Fruit fly (Drosophila melanogaster) whole organism, prepupa: ENCODE data around the gene Exo70.

ENCODE experiments used
- Blimp-1 ChIP-seq: fragments of 200-800 bp; sonication (Bioruptor generic); optimal IDR thresholded peaks from 3 replicates; lab custom pipeline; 2017; ENCODE audit warnings: missing biosample characterization, missing genetic modification characterization, mild to moderate bottlenecking, moderate library complexity, missing genetic modification reagents
- CG10631 ChIP-seq: fragments of 200-800 bp; sonication (Bioruptor generic); optimal IDR thresholded peaks from 2 replicates; lab custom pipeline; 2016; ENCODE audit warnings: missing biosample characterization, missing genetic modification characterization
- CG10669 ChIP-seq: fragments of 200-800 bp; sonication (Bioruptor generic); optimal IDR thresholded peaks from 3 replicates; lab custom pipeline; 2018; ENCODE audit warnings: missing biosample characterization, mild to moderate bottlenecking, missing genetic modification characterization, moderate library complexity
- CG11294 ChIP-seq: fragments of 200-800 bp; sonication (Bioruptor generic); IDR thresholded peaks from 2 replicates; pipeline ENCODE4 v1.3.6; 2022; ENCODE audit warnings: missing biosample characterization, missing genetic modification characterization
- CG11762 ChIP-seq: fragments of 200-800 bp; sonication (Bioruptor generic); optimal IDR thresholded peaks from 3 replicates; lab custom pipeline; 2016; ENCODE audit warnings: missing biosample characterization, missing genetic modification characterization; ENCODE audit not compliant: insufficient read depth
- CG15336 ChIP-seq: fragments of 200-800 bp; sonication (Bioruptor generic); IDR thresholded peaks from 2 replicates; pipeline ENCODE4 v1.3.6; 2022; ENCODE audit warnings: missing biosample characterization, missing genetic modification characterization
- CG16779 ChIP-seq: fragments of 200-800 bp; sonication (Bioruptor generic); optimal IDR thresholded peaks from 3 replicates; lab custom pipeline; 2017; ENCODE audit warnings: missing biosample characterization, mild to moderate bottlenecking, missing genetic modification characterization
- CG3032 ChIP-seq: fragments of 200-800 bp; optimal IDR thresholded peaks from 2 replicates; lab custom pipeline; 2019; ENCODE audit warnings: missing biosample characterization, mild to moderate bottlenecking, missing genetic modification characterization, moderate library complexity
- CG31627 ChIP-seq: fragments of 200-800 bp; sonication (Bioruptor generic); optimal IDR thresholded peaks from 3 replicates; lab custom pipeline; 2016; ENCODE audit warnings: missing biosample characterization, missing genetic modification characterization
- CG32006 ChIP-seq: fragments of 200-800 bp; sonication (Bioruptor generic); optimal IDR thresholded peaks from 3 replicates; lab custom pipeline; 2017; ENCODE audit warnings: missing biosample characterization, mild to moderate bottlenecking, missing genetic modification characterization
- CG34406 ChIP-seq: fragments of 200-800 bp; sonication (Bioruptor generic); optimal IDR thresholded peaks from 3 replicates; lab custom pipeline; 2016; ENCODE audit warnings: missing biosample characterization, missing genetic modification characterization
- CG6163 ChIP-seq: fragments of 200-800 bp; sonication (Bioruptor generic); IDR thresholded peaks from 3 replicates; pipeline ENCODE4 v1.3.6; 2022; ENCODE audit warnings: missing biosample characterization, missing genetic modification characterization
- CG6276 ChIP-seq: fragments of 200-800 bp; sonication (Bioruptor generic); optimal IDR thresholded peaks from 2 replicates; lab custom pipeline; 2017; ENCODE audit warnings: missing biosample characterization, mild to moderate bottlenecking, missing genetic modification characterization
- CG6792 ChIP-seq: fragments of 200-800 bp; sonication (Bioruptor generic); optimal IDR thresholded peaks from 3 replicates; lab custom pipeline; 2016; ENCODE audit warnings: missing biosample characterization, missing genetic modification characterization
- CG6808 ChIP-seq: fragments of 200-800 bp; sonication (Bioruptor generic); optimal IDR thresholded peaks from 3 replicates; lab custom pipeline; 2017; ENCODE audit warnings: missing biosample characterization, missing genetic modification characterization, mild to moderate bottlenecking, moderate library complexity, missing genetic modification reagents
- CG7368 ChIP-seq: fragments of 200-800 bp; sonication (Bioruptor generic); optimal IDR thresholded peaks from 3 replicates; lab custom pipeline; 2016; ENCODE audit warnings: missing biosample characterization, missing genetic modification characterization
- CG8119 ChIP-seq: fragments of 200-800 bp; sonication (Bioruptor generic); IDR thresholded peaks from 3 replicates; pipeline ENCODE4 v1.3.6; 2022; ENCODE audit warnings: missing biosample characterization, missing genetic modification characterization
- CG8632 ChIP-seq: fragments of 200-800 bp; sonication (Bioruptor generic); optimal IDR thresholded peaks from 3 replicates; lab custom pipeline; 2016; ENCODE audit warnings: missing biosample characterization, missing genetic modification characterization
- Eip75B ChIP-seq: fragments of 200-800 bp; sonication (Bioruptor generic); optimal IDR thresholded peaks from 3 replicates; lab custom pipeline; 2016; ENCODE audit warnings: missing biosample characterization, missing genetic modification characterization
- Eip78C ChIP-seq: fragments of 200-800 bp; sonication (Bioruptor generic); peaks from one replicate; lab custom pipeline; 2016; ENCODE audit warnings: missing biosample characterization, missing genetic modification characterization
- Ets21C ChIP-seq: fragments of 200-800 bp; sonication (Bioruptor generic); optimal IDR thresholded peaks from 3 replicates; lab custom pipeline; 2016; ENCODE audit warnings: missing biosample characterization, missing genetic modification characterization
- Ets96B ChIP-seq: fragments of 200-800 bp; optimal IDR thresholded peaks from 2 replicates; lab custom pipeline; 2019; ENCODE audit warnings: missing biosample characterization, mild to moderate bottlenecking, missing genetic modification characterization, moderate library complexity
- Gug ChIP-seq: fragments of 200-800 bp; sonication (Bioruptor generic); IDR thresholded peaks from 2 replicates; pipeline ENCODE4 v1.3.6; 2022; ENCODE audit warnings: missing biosample characterization, missing genetic modification characterization
- Hr39 ChIP-seq: fragments of 200-800 bp; sonication (Bioruptor generic); optimal IDR thresholded peaks from 2 replicates; lab custom pipeline; 2016; ENCODE audit warnings: missing biosample characterization, missing genetic modification characterization
- Hr4 ChIP-seq: fragments of 200-800 bp; sonication (Bioruptor generic); optimal IDR thresholded peaks from 3 replicates; lab custom pipeline; 2016; ENCODE audit warnings: missing biosample characterization, missing genetic modification characterization
- Lpt ChIP-seq: fragments of 200-800 bp; sonication (Bioruptor generic); optimal IDR thresholded peaks from 3 replicates; lab custom pipeline; 2016; ENCODE audit warnings: missing biosample characterization, missing genetic modification characterization
- Met ChIP-seq: fragments of 200-800 bp; sonication (Bioruptor generic); optimal IDR thresholded peaks from 3 replicates; lab custom pipeline; 2016; ENCODE audit warnings: missing biosample characterization, missing genetic modification characterization
- Smox ChIP-seq: fragments of 200-800 bp; sonication (Bioruptor generic); optimal IDR thresholded peaks from 3 replicates; lab custom pipeline; 2016; ENCODE audit warnings: missing biosample characterization, missing genetic modification characterization
- Sox102F ChIP-seq: fragments of 200-800 bp; sonication (Bioruptor generic); optimal IDR thresholded peaks from 2 replicates; lab custom pipeline; 2016; ENCODE audit warnings: missing biosample characterization, mild to moderate bottlenecking, missing genetic modification characterization
- Sox14 ChIP-seq: fragments of 200-800 bp; sonication (Bioruptor generic); optimal IDR thresholded peaks from 3 replicates; lab custom pipeline; 2016; ENCODE audit warnings: missing biosample characterization, missing genetic modification characterization
- Sox15 ChIP-seq: fragments of 200-800 bp; sonication (Bioruptor generic); optimal IDR thresholded peaks from 3 replicates; lab custom pipeline; 2016; ENCODE audit warnings: missing biosample characterization, missing genetic modification characterization
- achi ChIP-seq: fragments of 200-800 bp; sonication (Bioruptor generic); optimal IDR thresholded peaks from 3 replicates; lab custom pipeline; 2016; ENCODE audit warnings: missing biosample characterization, missing genetic modification characterization
- acj6 ChIP-seq: fragments of 200-800 bp; sonication (Bioruptor generic); optimal IDR thresholded peaks from 3 replicates; lab custom pipeline; 2016; ENCODE audit warnings: missing biosample characterization, missing genetic modification characterization
- cyc ChIP-seq: fragments of 200-800 bp; sonication (Bioruptor generic); optimal IDR thresholded peaks from 3 replicates; lab custom pipeline; 2016; ENCODE audit warnings: missing biosample characterization, missing genetic modification characterization
- dac ChIP-seq: fragments of 200-800 bp; sonication (Bioruptor generic); optimal IDR thresholded peaks from 2 replicates; lab custom pipeline; 2017; ENCODE audit warnings: missing biosample characterization, mild to moderate bottlenecking, missing genetic modification characterization
- eg ChIP-seq: fragments of 200-800 bp; sonication (Bioruptor generic); IDR thresholded peaks from 3 replicates; pipeline ENCODE4 v1.3.6; 2022; ENCODE audit warnings: missing biosample characterization, missing genetic modification characterization
- fd59A ChIP-seq: fragments of 200-800 bp; sonication (Bioruptor generic); optimal IDR thresholded peaks from 2 replicates; lab custom pipeline; 2017; ENCODE audit warnings: missing biosample characterization, mild to moderate bottlenecking, missing genetic modification characterization, missing genetic modification reagents
- fkh ChIP-seq: fragments of 200-800 bp; sonication (Bioruptor generic); optimal IDR thresholded peaks from 3 replicates; lab custom pipeline; 2017; ENCODE audit warnings: missing biosample characterization, mild to moderate bottlenecking, missing genetic modification characterization, moderate library complexity
- lz ChIP-seq: fragments of 200-800 bp; sonication (Bioruptor generic); optimal IDR thresholded peaks from 3 replicates; lab custom pipeline; 2016; ENCODE audit warnings: missing biosample characterization, missing genetic modification characterization
- net ChIP-seq: fragments of 200-800 bp; sonication (Bioruptor generic); optimal IDR thresholded peaks from 3 replicates; lab custom pipeline; 2016; ENCODE audit warnings: missing biosample characterization, missing genetic modification characterization
- pdm3 ChIP-seq: fragments of 200-800 bp; sonication (Bioruptor generic); optimal IDR thresholded peaks from 3 replicates; lab custom pipeline; 2016; ENCODE audit warnings: missing biosample characterization, missing genetic modification characterization
- spab ChIP-seq: fragments of 200-800 bp; sonication (Bioruptor generic); optimal IDR thresholded peaks from 2 replicates; lab custom pipeline; 2017; ENCODE audit warnings: missing biosample characterization, mild to moderate bottlenecking, missing genetic modification characterization, missing genetic modification reagents
- svp ChIP-seq: fragments of 200-800 bp; sonication (Bioruptor generic); peaks from one replicate; lab custom pipeline; 2016; ENCODE audit warnings: missing biosample characterization, missing genetic modification characterization
- topi ChIP-seq: fragments of 200-800 bp; sonication (Bioruptor generic); optimal IDR thresholded peaks from 3 replicates; lab custom pipeline; 2016; ENCODE audit warnings: missing biosample characterization, missing genetic modification characterization
- vri ChIP-seq: fragments of 200-800 bp; sonication (Bioruptor generic); optimal IDR thresholded peaks from 3 replicates; lab custom pipeline; 2016; ENCODE audit warnings: missing biosample characterization, mild to moderate bottlenecking, missing genetic modification characterization

Gene Exo70

dm6 chr3L:8440771-8441549 lies 29.3 kb downstream of the Exo70 start (continued):
- peak; percentile 98 for TF ChIP-seq CG6808 (GFP tag; lab: Kevin White, UChicago)
- no peak for TF ChIP-seq vri (GFP tag; lab: Kevin White, UChicago)
- TF ChIP-seq CG11294 (GFP tag; lab: Robert Waterston, UW): peak; percentile 59; the same call in 1 of the 2 replicates
- peak; percentile 81 for TF ChIP-seq fd59A
- TF ChIP-seq svp (GFP tag; lab: Kevin White, UChicago): no peak
- peak; percentile 55 for TF ChIP-seq Hr4 (GFP tag; lab: Kevin White, UChicago)
- no peak for TF ChIP-seq Smox (GFP tag; lab: Kevin White, UChicago)
- TF ChIP-seq Sox15 (GFP tag; lab: Kevin White, UChicago): no peak
- TF ChIP-seq achi (GFP tag; lab: Kevin White, UChicago): peak; percentile 51
- TF ChIP-seq CG7368 (GFP tag; lab: Kevin White, UChicago): peak; percentile 78

DNA sequence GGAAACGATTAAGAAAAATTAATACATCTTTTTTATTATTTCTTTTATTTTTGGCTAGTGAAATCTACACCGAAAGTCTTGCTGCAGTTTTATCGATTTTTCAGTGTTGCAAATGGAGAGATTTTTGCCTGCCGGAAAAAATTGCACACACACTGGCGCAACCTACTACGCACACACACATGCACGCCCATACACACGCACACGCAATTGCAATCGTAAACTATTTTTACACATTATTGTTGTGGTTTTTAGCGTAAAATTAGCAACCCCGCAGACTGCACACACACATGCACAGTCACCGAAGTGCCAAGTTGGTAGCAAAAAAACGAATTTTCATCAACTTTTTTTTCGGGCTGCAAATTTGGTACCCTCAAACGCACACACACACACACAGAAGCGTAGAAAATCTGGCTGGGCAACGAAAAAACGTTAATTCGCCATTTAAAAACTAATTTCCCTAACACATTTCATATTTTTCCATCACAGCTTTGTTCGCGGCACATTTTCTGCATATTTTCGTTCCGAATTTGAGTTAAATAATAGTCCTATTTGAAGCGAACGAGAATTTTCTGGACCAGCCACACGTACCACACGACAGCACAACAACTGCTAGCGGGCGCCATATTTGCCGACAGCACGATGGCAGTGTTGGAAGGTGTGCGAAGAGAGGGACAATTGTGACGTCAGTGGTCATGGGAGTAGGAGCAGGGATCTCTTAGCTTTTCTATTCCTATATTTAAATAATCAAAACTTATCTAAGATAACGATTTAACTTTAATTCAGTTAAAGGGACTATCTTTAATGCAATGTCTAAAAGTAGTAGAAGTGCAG lies 30.3 kb downstream of the Exo70 start, which contains the start of gene Unr:
Gene Unr (minus strand): TSS at position 637 of the 831 bp plus-strand sequence.
- peak; percentile 47 for TF ChIP-seq CG11762 (GFP tag; lab: Kevin White, UChicago)
- TF ChIP-seq pdm3 (GFP tag; lab: Kevin White, UChicago): peak; percentile 84
- peak; percentile 42 for TF ChIP-seq spab (GFP tag; lab: Kevin White, UChicago)
- TF ChIP-seq CG32006 (GFP tag; lab: Kevin White, UChicago): peak; percentile 62
- peak; percentile 83 for TF ChIP-seq Met (GFP tag; lab: Kevin White, UChicago)
- TF ChIP-seq fd59A: peak; percentile 13
- peak; percentile 22 for TF ChIP-seq dac (GFP tag; lab: Kevin White, UChicago)
- TF ChIP-seq CG34406 (GFP tag; lab: Kevin White, UChicago): peak; percentile 62
- no peak for TF ChIP-seq CG6276 (GFP tag; lab: Kevin White, UChicago)
- peak; percentile 92 for TF ChIP-seq Eip78C
- peak; percentile 84 for TF ChIP-seq lz (GFP tag; lab: Kevin White, UChicago)
- TF ChIP-seq cyc: peak; percentile 66
- TF ChIP-seq CG16779 (tag; lab: Kevin White, UChicago): no peak
- TF ChIP-seq Lpt (GFP tag; lab: Kevin White, UChicago): peak; percentile 35
- peak; percentile 65 for TF ChIP-seq Ets21C
- TF ChIP-seq Hr4 (GFP tag; lab: Kevin White, UChicago): peak; percentile 80
- no peak for TF ChIP-seq Blimp-1 (GFP tag; lab: Kevin White, UChicago)
- TF ChIP-seq fkh (GFP tag; lab: Kevin White, UChicago): peak; percentile 49
- TF ChIP-seq CG15336 (GFP tag; lab: Robert Waterston, UW): peak; percentile 78
- peak; percentile 88 for TF ChIP-seq CG6163 (GFP tag; lab: Robert Waterston, UW)
- TF ChIP-seq Ets96B (tag; lab: Kevin White, UChicago): peak; percentile 60
- TF ChIP-seq CG11294 (GFP tag; lab: Robert Waterston, UW): peak; percentile 68
- TF ChIP-seq achi (GFP tag; lab: Kevin White, UChicago): peak; percentile 75
- TF ChIP-seq CG8632 (GFP tag; lab: Kevin White, UChicago): peak; percentile 64
- peak; percentile 77 for TF ChIP-seq topi (GFP tag; lab: Kevin White, UChicago)
- peak; percentile 81 for TF ChIP-seq acj6 (GFP tag; lab: Kevin White, UChicago)
- peak; percentile 75 for TF ChIP-seq vri (GFP tag; lab: Kevin White, UChicago)
- peak; percentile 81 for TF ChIP-seq Eip75B (GFP tag; lab: Kevin White, UChicago)
- peak; percentile 48 for TF ChIP-seq Sox15 (GFP tag; lab: Kevin White, UChicago)
- TF ChIP-seq CG10631 (GFP tag; lab: Kevin White, UChicago): peak; percentile 77
- TF ChIP-seq Hr39 (GFP tag; lab: Kevin White, UChicago): peak; percentile 79
- peak; percentile 84 for TF ChIP-seq CG31627 (GFP tag; lab: Kevin White, UChicago)
- TF ChIP-seq Sox102F (GFP tag; lab: Kevin White, UChicago): peak; percentile 78
- peak; percentile 52; the same call in 1 of the 3 replicates for TF ChIP-seq CG8119 (GFP tag; lab: Robert Waterston, UW)
- peak; percentile 92 for TF ChIP-seq svp (GFP tag; lab: Kevin White, UChicago)
- peak; percentile 88 for TF ChIP-seq Gug
- TF ChIP-seq net (GFP tag; lab: Kevin White, UChicago): peak; percentile 83
- TF ChIP-seq CG6792 (GFP tag; lab: Kevin White, UChicago): peak; percentile 81
- TF ChIP-seq CG7368 (GFP tag; lab: Kevin White, UChicago): peak; percentile 54
- peak; percentile 77 for TF ChIP-seq Sox14 (GFP tag; lab: Kevin White, UChicago)
- TF ChIP-seq CG10669 (GFP tag; lab: Kevin White, UChicago): peak; percentile 63
- peak; percentile 60 for TF ChIP-seq CG3032 (tag; lab: Kevin White, UChicago)
- peak; percentile 91 for TF ChIP-seq eg (GFP tag; lab: Robert Waterston, UW)
